Fruit fly (Drosophila melanogaster) whole organism, prepupa: ENCODE data around the gene CG32548.

ENCODE experiments used
- Blimp-1 ChIP-seq: fragments of 200-800 bp; sonication (Bioruptor generic); optimal IDR thresholded peaks from 3 replicates; lab custom pipeline; 2017; ENCODE audit warnings: missing biosample characterization, missing genetic modification characterization, mild to moderate bottlenecking, moderate library complexity, missing genetic modification reagents
- CG10631 ChIP-seq: fragments of 200-800 bp; sonication (Bioruptor generic); optimal IDR thresholded peaks from 2 replicates; lab custom pipeline; 2016; ENCODE audit warnings: missing biosample characterization, missing genetic modification characterization
- CG10669 ChIP-seq: fragments of 200-800 bp; sonication (Bioruptor generic); optimal IDR thresholded peaks from 3 replicates; lab custom pipeline; 2018; ENCODE audit warnings: missing biosample characterization, mild to moderate bottlenecking, missing genetic modification characterization, moderate library complexity
- CG11294 ChIP-seq: fragments of 200-800 bp; sonication (Bioruptor generic); IDR thresholded peaks from 2 replicates; pipeline ENCODE4 v1.3.6; 2022; ENCODE audit warnings: missing biosample characterization, missing genetic modification characterization
- CG11902 ChIP-seq: fragments of 200-800 bp; sonication (Bioruptor generic); optimal IDR thresholded peaks from 3 replicates; lab custom pipeline; 2016; ENCODE audit warnings: missing biosample characterization, missing genetic modification characterization
- CG15336 ChIP-seq: fragments of 200-800 bp; sonication (Bioruptor generic); IDR thresholded peaks from 2 replicates; pipeline ENCODE4 v1.3.6; 2022; ENCODE audit warnings: missing biosample characterization, missing genetic modification characterization
- CG1621 ChIP-seq: fragments of 200-800 bp; sonication (Bioruptor generic); optimal IDR thresholded peaks from 3 replicates; lab custom pipeline; 2018; ENCODE audit warnings: missing biosample characterization, mild to moderate bottlenecking, missing genetic modification characterization
- CG32006 ChIP-seq: fragments of 200-800 bp; sonication (Bioruptor generic); optimal IDR thresholded peaks from 3 replicates; lab custom pipeline; 2017; ENCODE audit warnings: missing biosample characterization, mild to moderate bottlenecking, missing genetic modification characterization
- CG34406 ChIP-seq: fragments of 200-800 bp; sonication (Bioruptor generic); optimal IDR thresholded peaks from 3 replicates; lab custom pipeline; 2016; ENCODE audit warnings: missing biosample characterization, missing genetic modification characterization
- CG3919 ChIP-seq: fragments of 200-800 bp; sonication (Bioruptor generic); optimal IDR thresholded peaks from 3 replicates; lab custom pipeline; 2016; ENCODE audit warnings: missing biosample characterization, missing genetic modification characterization
- CG4318 ChIP-seq: fragments of 200-800 bp; sonication (Bioruptor generic); optimal IDR thresholded peaks from 3 replicates; lab custom pipeline; 2017; ENCODE audit warnings: missing biosample characterization, mild to moderate bottlenecking, missing genetic modification characterization
- CG6163 ChIP-seq: fragments of 200-800 bp; sonication (Bioruptor generic); IDR thresholded peaks from 3 replicates; pipeline ENCODE4 v1.3.6; 2022; ENCODE audit warnings: missing biosample characterization, missing genetic modification characterization
- CG6276 ChIP-seq: fragments of 200-800 bp; sonication (Bioruptor generic); optimal IDR thresholded peaks from 2 replicates; lab custom pipeline; 2017; ENCODE audit warnings: missing biosample characterization, mild to moderate bottlenecking, missing genetic modification characterization
- CG6792 ChIP-seq: fragments of 200-800 bp; sonication (Bioruptor generic); optimal IDR thresholded peaks from 3 replicates; lab custom pipeline; 2016; ENCODE audit warnings: missing biosample characterization, missing genetic modification characterization
- CG6808 ChIP-seq: fragments of 200-800 bp; sonication (Bioruptor generic); optimal IDR thresholded peaks from 3 replicates; lab custom pipeline; 2017; ENCODE audit warnings: missing biosample characterization, missing genetic modification characterization, mild to moderate bottlenecking, moderate library complexity, missing genetic modification reagents
- CG7368 ChIP-seq: fragments of 200-800 bp; sonication (Bioruptor generic); optimal IDR thresholded peaks from 3 replicates; lab custom pipeline; 2016; ENCODE audit warnings: missing biosample characterization, missing genetic modification characterization
- CG8119 ChIP-seq: fragments of 200-800 bp; sonication (Bioruptor generic); IDR thresholded peaks from 3 replicates; pipeline ENCODE4 v1.3.6; 2022; ENCODE audit warnings: missing biosample characterization, missing genetic modification characterization
- CG8632 ChIP-seq: fragments of 200-800 bp; sonication (Bioruptor generic); optimal IDR thresholded peaks from 3 replicates; lab custom pipeline; 2016; ENCODE audit warnings: missing biosample characterization, missing genetic modification characterization
- CG9139 ChIP-seq: fragments of 200-800 bp; sonication (Bioruptor generic); optimal IDR thresholded peaks from 3 replicates; lab custom pipeline; 2017; ENCODE audit warnings: missing biosample characterization, mild to moderate bottlenecking, missing genetic modification characterization
- Eip75B ChIP-seq: fragments of 200-800 bp; sonication (Bioruptor generic); optimal IDR thresholded peaks from 3 replicates; lab custom pipeline; 2016; ENCODE audit warnings: missing biosample characterization, missing genetic modification characterization
- Eip78C ChIP-seq: fragments of 200-800 bp; sonication (Bioruptor generic); peaks from one replicate; lab custom pipeline; 2016; ENCODE audit warnings: missing biosample characterization, missing genetic modification characterization
- Eip93F ChIP-seq: fragments of 200-800 bp; sonication (Bioruptor generic); optimal IDR thresholded peaks from 2 replicates; lab custom pipeline; 2016; ENCODE audit warnings: missing biosample characterization, mild to moderate bottlenecking, missing genetic modification characterization
- Ets21C ChIP-seq: fragments of 200-800 bp; sonication (Bioruptor generic); optimal IDR thresholded peaks from 3 replicates; lab custom pipeline; 2016; ENCODE audit warnings: missing biosample characterization, missing genetic modification characterization
- Gug ChIP-seq: fragments of 200-800 bp; sonication (Bioruptor generic); IDR thresholded peaks from 2 replicates; pipeline ENCODE4 v1.3.6; 2022; ENCODE audit warnings: missing biosample characterization, missing genetic modification characterization
- Hr38 ChIP-seq: sonication (Bioruptor generic); optimal IDR thresholded peaks from 2 replicates; lab custom pipeline; 2016; ENCODE audit warnings: missing biosample characterization, missing genetic modification characterization
- Hr39 ChIP-seq: fragments of 200-800 bp; sonication (Bioruptor generic); optimal IDR thresholded peaks from 2 replicates; lab custom pipeline; 2016; ENCODE audit warnings: missing biosample characterization, missing genetic modification characterization
- Hr4 ChIP-seq: fragments of 200-800 bp; sonication (Bioruptor generic); optimal IDR thresholded peaks from 3 replicates; lab custom pipeline; 2016; ENCODE audit warnings: missing biosample characterization, missing genetic modification characterization
- Lpt ChIP-seq: fragments of 200-800 bp; sonication (Bioruptor generic); optimal IDR thresholded peaks from 3 replicates; lab custom pipeline; 2016; ENCODE audit warnings: missing biosample characterization, missing genetic modification characterization
- OdsH ChIP-seq: fragments of 200-800 bp; sonication (Bioruptor generic); optimal IDR thresholded peaks from 3 replicates; lab custom pipeline; 2016; ENCODE audit warnings: missing biosample characterization, missing genetic modification characterization
- Smox ChIP-seq: fragments of 200-800 bp; sonication (Bioruptor generic); optimal IDR thresholded peaks from 3 replicates; lab custom pipeline; 2016; ENCODE audit warnings: missing biosample characterization, missing genetic modification characterization
- Sox14 ChIP-seq: fragments of 200-800 bp; sonication (Bioruptor generic); optimal IDR thresholded peaks from 3 replicates; lab custom pipeline; 2016; ENCODE audit warnings: missing biosample characterization, missing genetic modification characterization
- Sox15 ChIP-seq: fragments of 200-800 bp; sonication (Bioruptor generic); optimal IDR thresholded peaks from 3 replicates; lab custom pipeline; 2016; ENCODE audit warnings: missing biosample characterization, missing genetic modification characterization
- achi ChIP-seq: fragments of 200-800 bp; sonication (Bioruptor generic); optimal IDR thresholded peaks from 3 replicates; lab custom pipeline; 2016; ENCODE audit warnings: missing biosample characterization, missing genetic modification characterization
- acj6 ChIP-seq: fragments of 200-800 bp; sonication (Bioruptor generic); optimal IDR thresholded peaks from 3 replicates; lab custom pipeline; 2016; ENCODE audit warnings: missing biosample characterization, missing genetic modification characterization
- cyc ChIP-seq: fragments of 200-800 bp; sonication (Bioruptor generic); optimal IDR thresholded peaks from 3 replicates; lab custom pipeline; 2016; ENCODE audit warnings: missing biosample characterization, missing genetic modification characterization
- dac ChIP-seq: fragments of 200-800 bp; sonication (Bioruptor generic); optimal IDR thresholded peaks from 2 replicates; lab custom pipeline; 2017; ENCODE audit warnings: missing biosample characterization, mild to moderate bottlenecking, missing genetic modification characterization
- dsx ChIP-seq: fragments of 200-800 bp; optimal IDR thresholded peaks from 3 replicates; lab custom pipeline; 2019; ENCODE audit warnings: missing biosample characterization, mild to moderate bottlenecking, missing genetic modification characterization, moderate library complexity; ENCODE audit not compliant: poor library complexity, severe bottlenecking
- esn ChIP-seq: fragments of 200-800 bp; sonication (Bioruptor generic); optimal IDR thresholded peaks from 2 replicates; lab custom pipeline; 2016; ENCODE audit warnings: missing biosample characterization, mild to moderate bottlenecking, missing genetic modification characterization, moderate library complexity
- fd59A ChIP-seq: fragments of 200-800 bp; sonication (Bioruptor generic); optimal IDR thresholded peaks from 2 replicates; lab custom pipeline; 2017; ENCODE audit warnings: missing biosample characterization, mild to moderate bottlenecking, missing genetic modification characterization, missing genetic modification reagents
- fd85E ChIP-seq: fragments of 200-800 bp; sonication (Bioruptor generic); optimal IDR thresholded peaks from 3 replicates; lab custom pipeline; 2016; ENCODE audit warnings: missing biosample characterization, missing genetic modification characterization
- fkh ChIP-seq: fragments of 200-800 bp; sonication (Bioruptor generic); optimal IDR thresholded peaks from 3 replicates; lab custom pipeline; 2017; ENCODE audit warnings: missing biosample characterization, mild to moderate bottlenecking, missing genetic modification characterization, moderate library complexity
- lz ChIP-seq: fragments of 200-800 bp; sonication (Bioruptor generic); optimal IDR thresholded peaks from 3 replicates; lab custom pipeline; 2016; ENCODE audit warnings: missing biosample characterization, missing genetic modification characterization
- net ChIP-seq: fragments of 200-800 bp; sonication (Bioruptor generic); optimal IDR thresholded peaks from 3 replicates; lab custom pipeline; 2016; ENCODE audit warnings: missing biosample characterization, missing genetic modification characterization
- pdm3 ChIP-seq: fragments of 200-800 bp; sonication (Bioruptor generic); optimal IDR thresholded peaks from 3 replicates; lab custom pipeline; 2016; ENCODE audit warnings: missing biosample characterization, missing genetic modification characterization
- salr ChIP-seq, 2 experiments: fragments of 200-800 bp; sonication (Bioruptor generic); optimal IDR thresholded peaks; 3 replicates each; lab custom pipeline; 2016 to 2018; ENCODE audit warnings: missing biosample characterization in 2 of 2, missing genetic modification characterization in 2 of 2, mild to moderate bottlenecking in 1 of 2
- spab ChIP-seq: fragments of 200-800 bp; sonication (Bioruptor generic); optimal IDR thresholded peaks from 2 replicates; lab custom pipeline; 2017; ENCODE audit warnings: missing biosample characterization, mild to moderate bottlenecking, missing genetic modification characterization, missing genetic modification reagents
- ss ChIP-seq, 2 experiments: fragments of 200-800 bp; sonication (Bioruptor generic); optimal IDR thresholded peaks; 2 replicates in 1 of 2; 3 replicates in 1 of 2; lab custom pipeline; 2017 to 2018; ENCODE audit warnings: mild to moderate bottlenecking in 2 of 2, missing biosample characterization in 2 of 2, missing genetic modification characterization in 2 of 2, moderate library complexity in 1 of 2
- svp ChIP-seq: fragments of 200-800 bp; sonication (Bioruptor generic); peaks from one replicate; lab custom pipeline; 2016; ENCODE audit warnings: missing biosample characterization, missing genetic modification characterization
- topi ChIP-seq: fragments of 200-800 bp; sonication (Bioruptor generic); optimal IDR thresholded peaks from 3 replicates; lab custom pipeline; 2016; ENCODE audit warnings: missing biosample characterization, missing genetic modification characterization
- vri ChIP-seq: fragments of 200-800 bp; sonication (Bioruptor generic); optimal IDR thresholded peaks from 3 replicates; lab custom pipeline; 2016; ENCODE audit warnings: missing biosample characterization, mild to moderate bottlenecking, missing genetic modification characterization

Gene CG32548

DNA sequence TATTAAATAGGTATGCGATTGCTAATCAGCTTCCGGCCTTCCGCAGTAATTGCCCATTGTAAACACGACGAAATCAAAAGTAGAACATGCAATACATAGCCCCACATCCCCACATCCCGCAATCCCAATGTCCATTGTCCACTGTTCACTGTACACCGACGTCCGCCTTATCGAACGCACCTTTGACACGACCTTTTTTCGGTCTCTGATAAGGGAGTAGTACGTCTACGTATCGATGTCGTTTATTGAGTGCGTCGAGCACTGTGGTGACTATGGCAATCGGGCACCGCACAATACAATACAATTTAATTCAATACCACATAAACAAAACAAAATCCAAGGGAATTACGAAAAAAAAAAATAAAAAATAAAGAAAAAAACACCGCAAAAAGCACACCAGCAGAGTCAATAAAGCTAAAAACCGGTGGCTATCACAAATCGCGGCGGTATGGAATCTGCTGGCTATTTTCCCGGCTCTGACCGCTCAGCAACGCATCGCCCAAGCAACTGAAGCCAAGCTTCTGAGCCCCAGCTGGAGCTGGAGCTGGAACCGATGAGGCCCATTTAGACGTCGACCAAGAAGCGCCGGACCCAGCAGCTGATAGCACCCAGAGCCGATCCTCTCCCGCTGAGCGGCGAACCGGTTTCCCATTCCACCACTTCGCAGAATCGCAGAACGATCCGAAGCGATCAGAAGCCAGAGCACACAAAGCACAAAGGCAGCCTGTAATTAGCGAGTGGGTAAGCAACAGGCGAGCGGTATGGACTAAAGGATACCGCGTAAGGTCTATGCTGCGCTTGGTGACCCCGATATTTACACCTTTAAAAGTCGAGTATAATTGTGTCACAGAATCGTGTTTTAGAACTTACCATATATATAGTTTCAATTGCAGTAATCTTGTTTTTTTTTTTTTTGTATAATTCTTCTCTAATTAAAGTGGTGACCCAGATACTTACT lies 43.2 kb upstream of the CG32548 start, which contains the start of gene Hayan:
TSS of gene Hayan (minus strand) at position 512 of the 958 bp plus-strand sequence.
- TF ChIP-seq CG6163 (GFP tag; lab: Robert Waterston, UW) (peak; percentile 63; the same call in 2 of the 3 replicates), fkh (no peak), CG8119 (GFP tag; lab: Robert Waterston, UW) (peak; percentile 41; the same call in 1 of the 3 replicates), CG9139 (GFP tag; lab: Kevin White, UChicago) (peak; percentile 77), CG7368 (GFP tag; lab: Kevin White, UChicago) (no peak), Ets21C (GFP tag; lab: Kevin White, UChicago) (no peak), CG11294 (GFP tag; lab: Robert Waterston, UW) (no peak), esn (peak; percentile 21), CG4318 (GFP tag; lab: Kevin White, UChicago) (no peak), spab (peak; percentile 29), CG34406 (GFP tag; lab: Kevin White, UChicago) (peak; percentile 17), CG10631 (GFP tag; lab: Kevin White, UChicago) (no peak), Smox (GFP tag; lab: Kevin White, UChicago) (peak; percentile 17), Blimp-1 (GFP tag; lab: Kevin White, UChicago) (no peak), achi (GFP tag; lab: Kevin White, UChicago) (no peak), Eip93F (no peak), CG3919 (GFP tag; lab: Kevin White, UChicago) (no peak), CG6276 (GFP tag; lab: Kevin White, UChicago) (peak; percentile 51), salr (GFP tag; optimal IDR thresholded peaks at IDR 0.05; lab: Kevin White, UChicago) (no peak), OdsH (peak; percentile 6), Eip78C (GFP tag; lab: Kevin White, UChicago) (peak; percentile 64), acj6 (no peak), pdm3 (GFP tag; lab: Kevin White, UChicago) (peak; percentile 38), Sox15 (GFP tag; lab: Kevin White, UChicago) (no peak), Gug (GFP tag; lab: Robert Waterston, UW) (no peak), topi (GFP tag; lab: Kevin White, UChicago) (peak; percentile 18), Hr4 (no peak), Lpt (GFP tag; lab: Kevin White, UChicago) (peak; percentile 50), vri (peak; percentile 53), Eip75B (GFP tag; lab: Kevin White, UChicago) (peak; percentile 27), CG6808 (GFP tag; lab: Kevin White, UChicago) (peak; percentile 85), Hr39 (GFP tag; lab: Kevin White, UChicago) (no peak), CG6792 (GFP tag; lab: Kevin White, UChicago) (peak; percentile 6), CG15336 (GFP tag; lab: Robert Waterston, UW) (peak; percentile 33; the same call in 1 of the 2 replicates), CG11902 (GFP tag; lab: Kevin White, UChicago) (no peak), fd59A (GFP tag; lab: Kevin White, UChicago) (no peak), CG10669 (peak; percentile 16), net (GFP tag; lab: Kevin White, UChicago) (peak; percentile 44), CG32006 (no peak), svp (GFP tag; lab: Kevin White, UChicago) (peak; percentile 99), Hr38 (GFP tag; lab: Kevin White, UChicago) (no peak), cyc (GFP tag; lab: Kevin White, UChicago) (no peak), ss (GFP tag; optimal IDR thresholded peaks at IDR 0.05; lab: Kevin White, UChicago) (peak; percentile 56 to 75), lz (GFP tag; lab: Kevin White, UChicago) (no peak), CG1621 (tag; lab: Kevin White, UChicago) (peak; percentile 93), Sox14 (peak; percentile 23), fd85E (no peak), dac (GFP tag; lab: Kevin White, UChicago) (no peak), dsx (peak; percentile 14), CG8632 (no peak)
